Worm (Caenorhabditis elegans) whole organism, mixed stage, embryonic: ENCODE measurements around the gene zip-11.

ENCODE experiments used
- M03D4.4 ChIP-seq: sonication (generic microtip); optimal IDR thresholded peaks from 2 replicates; lab custom pipeline; 2017; ENCODE audit warnings: mild to moderate bottlenecking, missing genetic modification characterization, missing compliant biosample characterization
- bed-3 ChIP-seq: fragments of 200-800 bp; sonication (Bioruptor generic); optimal IDR thresholded peaks from 3 replicates; lab custom pipeline; 2018; ENCODE audit warnings: mild to moderate bottlenecking, missing genetic modification characterization, moderate library complexity, missing compliant biosample characterization
- blmp-1 ChIP-seq: fragments of 150-350 bp; optimal IDR thresholded peaks from 2 replicates; lab custom pipeline; 2014; ENCODE audit warnings: missing biosample characterization, missing genetic modification characterization
- ceh-39 ChIP-seq: fragments of 150-350 bp; optimal IDR thresholded peaks from 2 replicates; lab custom pipeline; 2014; ENCODE audit warnings: missing biosample characterization, missing genetic modification characterization
- ceh-43 ChIP-seq: fragments of 200-800 bp; sonication (Bioruptor generic); optimal IDR thresholded peaks from 2 replicates; lab custom pipeline; 2018; ENCODE audit warnings: mild to moderate bottlenecking, missing genetic modification characterization, moderate library complexity, missing compliant biosample characterization
- ceh-83 ChIP-seq: fragments of 200-800 bp; sonication (Bioruptor generic); optimal IDR thresholded peaks from 2 replicates; lab custom pipeline; 2018; ENCODE audit warnings: mild to moderate bottlenecking, missing genetic modification characterization, missing compliant biosample characterization
- ces-1 ChIP-seq: fragments of 150-350 bp; optimal IDR thresholded peaks from 2 replicates; lab custom pipeline; 2014; ENCODE audit warnings: missing biosample characterization, missing genetic modification reagents, missing genetic modification characterization
- cnd-1 ChIP-seq: fragments of 200-800 bp; sonication (Bioruptor generic); optimal IDR thresholded peaks from 2 replicates; lab custom pipeline; 2018; ENCODE audit warnings: mild to moderate bottlenecking, missing genetic modification characterization, missing compliant biosample characterization
- drap-1 ChIP-seq: fragments of 200-800 bp; sonication (Bioruptor generic); optimal IDR thresholded peaks from 3 replicates; lab custom pipeline; 2018; ENCODE audit warnings: mild to moderate bottlenecking, missing genetic modification characterization, missing compliant biosample characterization
- elt-3 ChIP-seq: fragments of 150-350 bp; optimal IDR thresholded peaks from 2 replicates; lab custom pipeline; 2014; ENCODE audit warnings: missing biosample characterization, missing genetic modification characterization
- flh-1 ChIP-seq: fragments of 200-800 bp; sonication (Bioruptor generic); optimal IDR thresholded peaks from 2 replicates; lab custom pipeline; 2018; ENCODE audit warnings: mild to moderate bottlenecking, missing genetic modification characterization, moderate library complexity, missing compliant biosample characterization
- ham-2 ChIP-seq: fragments of 200-800 bp; sonication (Bioruptor generic); optimal IDR thresholded peaks from 2 replicates; lab custom pipeline; 2018; ENCODE audit warnings: mild to moderate bottlenecking, missing genetic modification characterization, missing compliant biosample characterization
- hlh-1 ChIP-seq: fragments of 150-350 bp; optimal IDR thresholded peaks from 2 replicates; lab custom pipeline; 2014; ENCODE audit warnings: missing biosample characterization, missing genetic modification reagents, missing genetic modification characterization
- lin-13 ChIP-seq: fragments of 150-350 bp; optimal IDR thresholded peaks from 2 replicates; lab custom pipeline; 2014; ENCODE audit warnings: missing biosample characterization, missing genetic modification characterization
- lin-32 ChIP-seq: fragments of 200-800 bp; sonication (Bioruptor generic); optimal IDR thresholded peaks from 2 replicates; lab custom pipeline; 2018; ENCODE audit warnings: mild to moderate bottlenecking, missing genetic modification characterization, missing compliant biosample characterization
- lsy-2 ChIP-seq: fragments of 150-350 bp; optimal IDR thresholded peaks from 2 replicates; lab custom pipeline; 2014; ENCODE audit warnings: missing biosample characterization, missing genetic modification characterization
- mab-5 ChIP-seq: fragments of 150-350 bp; optimal IDR thresholded peaks from 2 replicates; lab custom pipeline; 2014; ENCODE audit warnings: missing biosample characterization, missing genetic modification characterization
- mep-1 ChIP-seq: fragments of 150-350 bp; optimal IDR thresholded peaks from 2 replicates; lab custom pipeline; 2017; ENCODE audit warnings: missing biosample characterization, missing genetic modification reagents, missing genetic modification characterization, inconsistent platforms
- mls-2 ChIP-seq: sonication (generic microtip); optimal IDR thresholded peaks from 2 replicates; lab custom pipeline; 2016; ENCODE audit warnings: mild to moderate bottlenecking, missing genetic modification characterization, moderate library complexity, missing compliant biosample characterization
- nhr-12 ChIP-seq: fragments of 150-350 bp; optimal IDR thresholded peaks from 2 replicates; lab custom pipeline; 2014; ENCODE audit warnings: missing biosample characterization, missing genetic modification characterization
- nhr-237 ChIP-seq: fragments of 150-350 bp; optimal IDR thresholded peaks from 2 replicates; lab custom pipeline; 2014; ENCODE audit warnings: missing biosample characterization, missing genetic modification characterization
- pha-4 ChIP-seq: fragments of 150-350 bp; optimal IDR thresholded peaks from 2 replicates; lab custom pipeline; 2018; ENCODE audit warnings: missing biosample characterization, missing genetic modification reagents, missing genetic modification characterization
- sem-2 ChIP-seq: fragments of 200-800 bp; sonication (Bioruptor generic); optimal IDR thresholded peaks from 2 replicates; lab custom pipeline; 2018; ENCODE audit warnings: mild to moderate bottlenecking, missing genetic modification characterization, missing compliant biosample characterization
- sptf-1 ChIP-seq: sonication (generic microtip); optimal IDR thresholded peaks from 2 replicates; lab custom pipeline; 2017; ENCODE audit warnings: mild to moderate bottlenecking, missing genetic modification characterization, moderate library complexity, missing compliant biosample characterization
- tbx-8 ChIP-seq: fragments of 200-800 bp; sonication (Bioruptor generic); optimal IDR thresholded peaks from 2 replicates; lab custom pipeline; 2018; ENCODE audit warnings: mild to moderate bottlenecking, missing genetic modification characterization, moderate library complexity, missing compliant biosample characterization
- unc-120 ChIP-seq: sonication (generic microtip); optimal IDR thresholded peaks from 2 replicates; lab custom pipeline; 2017; ENCODE audit warnings: missing genetic modification characterization, missing compliant biosample characterization; ENCODE audit not compliant: poor library complexity, severe bottlenecking
- unc-39 ChIP-seq: fragments of 150-350 bp; optimal IDR thresholded peaks from 2 replicates; lab custom pipeline; 2014; ENCODE audit warnings: missing biosample characterization, missing genetic modification characterization
- unc-62 ChIP-seq: fragments of 150-350 bp; optimal IDR thresholded peaks from 2 replicates; lab custom pipeline; 2014; ENCODE audit warnings: missing biosample characterization, missing genetic modification reagents, missing genetic modification characterization
- zip-8 ChIP-seq: fragments of 150-350 bp; optimal IDR thresholded peaks from 2 replicates; lab custom pipeline; 2014; ENCODE audit warnings: missing biosample characterization, missing genetic modification characterization
- ztf-11 ChIP-seq: fragments of 150-350 bp; optimal IDR thresholded peaks from 2 replicates; lab custom pipeline; 2014; ENCODE audit warnings: missing biosample characterization, missing genetic modification characterization

zip-11 gene

ce11 chrIV:3336585-3336984 is 25.5 kb downstream of the zip-11 start, which contains the start of gene F42A6.6:
Gene F42A6.6, minus strand, starts transcription at chrIV:3336873.
- TF ChIP-seq M03D4.4 (tag; lab: Kevin White, UChicago) (peak; percentile 35), cnd-1 (tag; lab: Kevin White, UChicago) (peak; percentile 13), lin-32 (no peak), unc-39 (no peak), hlh-1 (tag; lab: Kevin White, UChicago) (no peak), ceh-83 (peak; percentile 65)

ce11 chrIV:3337275-3337674 is 26.2 kb downstream of the zip-11 start:
- TF ChIP-seq flh-1 (GFP tag; lab: Kevin White, UChicago), result no peak
- no peak for TF ChIP-seq hlh-1 (tag; lab: Kevin White, UChicago)
- TF ChIP-seq ztf-11 (tag; lab: Kevin White, UChicago), result no peak
- TF ChIP-seq mls-2 (tag; lab: Kevin White, UChicago), result peak; percentile 51
- no peak for TF ChIP-seq lin-32
- peak; percentile 65 for TF ChIP-seq sptf-1 (tag; lab: Kevin White, UChicago)
- TF ChIP-seq drap-1 (GFP tag; lab: Kevin White, UChicago), result peak; percentile 36
- TF ChIP-seq ceh-43, result peak; percentile 10
- no peak for TF ChIP-seq unc-39
- no peak for TF ChIP-seq nhr-12 (tag; lab: Kevin White, UChicago)
- TF ChIP-seq cnd-1 (tag; lab: Kevin White, UChicago), result peak; percentile 46
- TF ChIP-seq ceh-83, result peak; percentile 66
- no peak for TF ChIP-seq nhr-237
- peak; percentile 22 for TF ChIP-seq sem-2 (GFP tag; lab: Kevin White, UChicago)

- no peak for TF ChIP-seq ces-1 (GFP tag; lab: Kevin White, UChicago)
- TF ChIP-seq mab-5 (tag; lab: Kevin White, UChicago), result no peak
- no peak for TF ChIP-seq flh-1 (GFP tag; lab: Kevin White, UChicago)
- TF ChIP-seq ham-2, result no peak
- no peak for TF ChIP-seq nhr-12 (tag; lab: Kevin White, UChicago)
- TF ChIP-seq ceh-39 (tag; lab: Kevin White, UChicago), result no peak
- TF ChIP-seq lin-32, result no peak
- TF ChIP-seq ztf-11 (tag; lab: Kevin White, UChicago), result no peak
- TF ChIP-seq blmp-1 (tag; lab: Kevin White, UChicago), result no peak
- no peak for TF ChIP-seq zip-8
- TF ChIP-seq mls-2 (tag; lab: Kevin White, UChicago), result no peak
- TF ChIP-seq unc-62 (GFP tag; lab: Kevin White, UChicago), result no peak
- no peak for TF ChIP-seq bed-3 (GFP tag; lab: Kevin White, UChicago)
- no peak for TF ChIP-seq sem-2 (GFP tag; lab: Kevin White, UChicago)
- no peak for TF ChIP-seq cnd-1 (tag; lab: Kevin White, UChicago)
- TF ChIP-seq ceh-83, result no peak
- no peak for TF ChIP-seq unc-120 (tag; lab: Kevin White, UChicago)
Observed at ce11 chrIV:3338176-3338575, 27.1 kb downstream of the zip-11 start.

- TF ChIP-seq ceh-39 (tag; lab: Kevin White, UChicago) (peak; percentile 89), mep-1 (peak; percentile 97), M03D4.4 (tag; lab: Kevin White, UChicago) (no peak), lsy-2 (tag; lab: Kevin White, UChicago) (peak; percentile 88), sptf-1 (tag; lab: Kevin White, UChicago) (peak; percentile 50), mab-5 (tag; lab: Kevin White, UChicago) (peak; percentile 4), ceh-83 (no peak), tbx-8 (no peak), nhr-237 (peak; percentile 83), pha-4 (tag; lab: Kevin White, UChicago) (peak; percentile 70), ztf-11 (tag; lab: Kevin White, UChicago) (peak; percentile 5), hlh-1 (tag; lab: Kevin White, UChicago) (peak; percentile 63), elt-3 (tag; lab: Kevin White, UChicago) (peak; percentile 27), zip-8 (no peak), lin-13 (tag; lab: Kevin White, UChicago) (peak; percentile 86), ces-1 (GFP tag; lab: Kevin White, UChicago) (peak; percentile 86)
Observed at ce11 chrIV:3338676-3339075, 27.6 kb downstream of the zip-11 start, which contains the start of gene hrpa-1. Gene hrpa-1, minus strand, starts transcription at chrIV:3338867.

- TF ChIP-seq sptf-1 (tag; lab: Kevin White, UChicago), result no peak
- TF ChIP-seq ztf-11 (tag; lab: Kevin White, UChicago), result no peak
- no peak for TF ChIP-seq nhr-12 (tag; lab: Kevin White, UChicago)
- TF ChIP-seq M03D4.4 (tag; lab: Kevin White, UChicago), result no peak
- no peak for TF ChIP-seq lsy-2 (tag; lab: Kevin White, UChicago)
- TF ChIP-seq lin-32, result no peak
Observed at ce11 chrIV:3341170-3341569, 30.1 kb downstream of the zip-11 start, which contains the start of gene F42A6.2. Gene F42A6.2, plus strand, starts transcription at chrIV:3341470.
